Worm (Caenorhabditis elegans) whole organism, L4 larva: Measurements from ENCODE around the gene vamp-8.

ENCODE experiments used
- F10B5.3 ChIP-seq: sonication (generic microtip); optimal IDR thresholded peaks from 2 replicates; lab custom pipeline; 2016; ENCODE audit warnings: mild to moderate bottlenecking, missing genetic modification characterization, missing compliant biosample characterization
- F26F4.8 ChIP-seq: fragments of 200-800 bp; sonication (Bioruptor generic); conservative IDR thresholded peaks from 2 replicates; pipeline ENCODE4 v1.3.6; 2022; ENCODE audit warnings: missing genetic modification characterization, missing compliant biosample characterization
- F44E2.7 ChIP-seq: fragments of 200-800 bp; sonication (Bioruptor generic); IDR thresholded peaks from 2 replicates; pipeline ENCODE4 v2.1.2; 2022; ENCODE audit warnings: missing genetic modification characterization, missing compliant biosample characterization
- T26A8.4 ChIP-seq: fragments of 200-800 bp; sonication (Bioruptor generic); IDR thresholded peaks from 2 replicates; pipeline ENCODE4 v1.3.6; 2022; ENCODE audit warnings: missing genetic modification characterization, missing compliant biosample characterization
- Y105C5A.15 ChIP-seq: fragments of 200-800 bp; sonication (Bioruptor generic); IDR thresholded peaks from 2 replicates; pipeline ENCODE4 v1.3.6; 2022; ENCODE audit warnings: missing genetic modification characterization, missing compliant biosample characterization
- Y48G9A.11 ChIP-seq: fragments of 200-800 bp; sonication (Bioruptor generic); IDR thresholded peaks from 2 replicates; pipeline ENCODE4 v1.3.6; 2022; ENCODE audit warnings: missing genetic modification reagents, missing genetic modification characterization, missing compliant biosample characterization
- ZK337.2 ChIP-seq: fragments of 200-800 bp; sonication (Bioruptor generic); IDR thresholded peaks from 2 replicates; pipeline ENCODE4 v1.3.6; 2022; ENCODE audit warnings: missing genetic modification reagents, missing genetic modification characterization, missing compliant biosample characterization
- ZK546.5 ChIP-seq, 2 experiments: sonication (generic microtip); optimal IDR thresholded peaks; 2 replicates each; lab custom pipeline; 2017; ENCODE audit warnings: missing biosample characterization in 2 of 2, missing genetic modification characterization in 2 of 2
- ceh-62 ChIP-seq: sonication (generic microtip); optimal IDR thresholded peaks from 2 replicates; lab custom pipeline; 2017; ENCODE audit warnings: missing biosample characterization, missing genetic modification characterization
- daf-16 ChIP-seq, 3 experiments: sonication (generic microtip); optimal IDR thresholded peaks; 2 replicates each; lab custom pipeline; 2016 to 2017; ENCODE audit warnings: missing genetic modification characterization in 3 of 3, missing genetic modification reagents in 3 of 3, mild to moderate bottlenecking in 2 of 3, missing compliant biosample characterization in 2 of 3, missing biosample characterization in 1 of 3, moderate library complexity in 1 of 3
- daf-8 ChIP-seq: fragments of 200-800 bp; sonication (Bioruptor generic); IDR thresholded peaks from 2 replicates; pipeline ENCODE4 v1.3.6; 2022; ENCODE audit warnings: missing genetic modification characterization, missing compliant biosample characterization
- dmd-6 ChIP-seq: fragments of 200-800 bp; sonication (Bioruptor generic); IDR thresholded peaks from 2 replicates; pipeline ENCODE4 v1.3.6; 2022; ENCODE audit warnings: missing genetic modification reagents, missing genetic modification characterization, missing compliant biosample characterization
- dmd-8 ChIP-seq: fragments of 200-800 bp; sonication (Bioruptor generic); IDR thresholded peaks from 2 replicates; pipeline ENCODE4 v1.3.6; 2022; ENCODE audit warnings: missing genetic modification characterization, missing compliant biosample characterization
- dpl-1 ChIP-seq: fragments of 150-350 bp; optimal IDR thresholded peaks from 2 replicates; lab custom pipeline; 2014; ENCODE audit warnings: missing biosample characterization, missing genetic modification reagents, missing genetic modification characterization
- dve-1 ChIP-seq: sonication (generic microtip); optimal IDR thresholded peaks from 2 replicates; lab custom pipeline; 2017; ENCODE audit warnings: antibody characterized with exemption, mild to moderate bottlenecking, missing genetic modification characterization, missing compliant biosample characterization; ENCODE audit not compliant: insufficient read depth
- egl-43 ChIP-seq: fragments of 200-800 bp; sonication (Bioruptor generic); IDR thresholded peaks from 2 replicates; pipeline ENCODE4 v1.3.6; 2022; ENCODE audit warnings: missing genetic modification reagents, missing genetic modification characterization, missing compliant biosample characterization
- fkh-10 ChIP-seq: fragments of 150-350 bp; optimal IDR thresholded peaks from 2 replicates; lab custom pipeline; 2014; ENCODE audit warnings: missing biosample characterization, missing genetic modification reagents, missing genetic modification characterization
- fos-1 ChIP-seq: fragments of 150-350 bp; optimal IDR thresholded peaks from 2 replicates; lab custom pipeline; 2014; ENCODE audit warnings: missing biosample characterization, missing genetic modification characterization
- hif-1 ChIP-seq, 2 experiments: sonication (generic microtip); optimal IDR thresholded peaks; 2 replicates each; lab custom pipeline; 2016 to 2017; ENCODE audit warnings: missing compliant biosample characterization in 2 of 2, missing genetic modification characterization in 2 of 2, missing genetic modification reagents in 2 of 2, missing genotype in 2 of 2, mild to moderate bottlenecking in 1 of 2
- hmg-1.1 ChIP-seq: fragments of 200-800 bp; sonication (Bioruptor generic); IDR thresholded peaks from 2 replicates; pipeline ENCODE4 v1.3.6; 2022; ENCODE audit warnings: missing genetic modification reagents, missing genetic modification characterization, missing compliant biosample characterization
- lin-39 ChIP-seq: fragments of 150-350 bp; optimal IDR thresholded peaks from 2 replicates; lab custom pipeline; 2014; ENCODE audit warnings: missing biosample characterization, missing genetic modification reagents, missing genetic modification characterization
- lsy-2 ChIP-seq, 2 experiments: fragments of 150-350 bp in 1 of 2; sonication (generic microtip) in 1 of 2; optimal IDR thresholded peaks; 2 replicates each; lab custom pipeline; 2014 to 2017; ENCODE audit warnings: missing biosample characterization in 2 of 2, missing genetic modification characterization in 2 of 2
- madf-5 ChIP-seq, 2 experiments: fragments of 200-800 bp; sonication (Bioruptor generic); IDR thresholded peaks; 2 replicates each; pipeline ENCODE4 v1.3.6; 2022; ENCODE audit warnings: missing compliant biosample characterization in 2 of 2, missing genetic modification characterization in 2 of 2
- mdl-1 ChIP-seq, 2 experiments: fragments of 150-350 bp in 1 of 2; sonication (generic microtip) in 1 of 2; optimal IDR thresholded peaks; 2 replicates each; lab custom pipeline; 2014 to 2017; ENCODE audit warnings: missing biosample characterization in 2 of 2, missing genetic modification characterization in 2 of 2
- mep-1 ChIP-seq: fragments of 150-350 bp; sonication (generic microtip); optimal IDR thresholded peaks from 3 replicates; lab custom pipeline; 2014; ENCODE audit warnings: missing biosample characterization, missing genetic modification characterization
- nhr-10 ChIP-seq: fragments of 150-350 bp; optimal IDR thresholded peaks from 2 replicates; lab custom pipeline; 2014; ENCODE audit warnings: missing biosample characterization, missing genetic modification characterization
- nhr-111 ChIP-seq: fragments of 200-800 bp; sonication (Bioruptor generic); optimal IDR thresholded peaks from 2 replicates; lab custom pipeline; 2018; ENCODE audit warnings: mild to moderate bottlenecking, missing genetic modification characterization, missing compliant biosample characterization
- nhr-237 ChIP-seq: sonication (generic microtip); optimal IDR thresholded peaks from 2 replicates; lab custom pipeline; 2017; ENCODE audit warnings: missing biosample characterization, missing genetic modification characterization
- nhr-25 ChIP-seq: sonication (generic microtip); optimal IDR thresholded peaks from 2 replicates; lab custom pipeline; 2017; ENCODE audit warnings: missing genetic modification characterization, mild to moderate bottlenecking, missing compliant biosample characterization, antibody characterized with exemption, moderate library complexity, borderline replicate concordance; ENCODE audit not compliant: insufficient read depth
- nhr-28 ChIP-seq: fragments of 150-350 bp; optimal IDR thresholded peaks from 2 replicates; lab custom pipeline; 2014; ENCODE audit warnings: missing biosample characterization, missing genetic modification characterization
- nhr-6 ChIP-seq: fragments of 150-350 bp; optimal IDR thresholded peaks from 2 replicates; lab custom pipeline; 2014; ENCODE audit warnings: missing biosample characterization, missing genetic modification characterization
- nhr-77 ChIP-seq: fragments of 150-350 bp; optimal IDR thresholded peaks from 2 replicates; lab custom pipeline; 2014; ENCODE audit warnings: missing biosample characterization, missing genetic modification characterization
- pha-4 ChIP-seq, 2 experiments: fragments of 150-350 bp in 1 of 2; fragments of 200-800 bp in 1 of 2; sonication (Bioruptor generic) in 1 of 2; IDR thresholded peaks in 1 of 2; optimal IDR thresholded peaks in 1 of 2; 2 replicates each; pipeline versions ENCODE4 v1.3.6 to Lab custom; 2014 to 2022; ENCODE audit warnings: missing genetic modification characterization in 2 of 2, missing genetic modification reagents in 2 of 2, missing biosample characterization in 1 of 2, missing compliant biosample characterization in 1 of 2
- rbr-2 ChIP-seq: sonication (generic microtip); optimal IDR thresholded peaks from 2 replicates; lab custom pipeline; 2016; ENCODE audit warnings: missing genotype, missing genetic modification characterization, missing compliant biosample characterization
- sdz-12 ChIP-seq: fragments of 200-800 bp; sonication (Bioruptor generic); optimal IDR thresholded peaks from 2 replicates; lab custom pipeline; 2018; ENCODE audit warnings: mild to moderate bottlenecking, missing genetic modification characterization, missing compliant biosample characterization
- set-16 ChIP-seq: fragments of 200-800 bp; sonication (Bioruptor generic); IDR thresholded peaks from 2 replicates; pipeline ENCODE4 v1.3.6; 2022; ENCODE audit warnings: missing genetic modification reagents, missing genetic modification characterization, missing compliant biosample characterization
- snpc-1.2 ChIP-seq: fragments of 200-800 bp; sonication (Bioruptor generic); IDR thresholded peaks from 2 replicates; pipeline ENCODE4 v1.3.6; 2022; ENCODE audit warnings: missing genetic modification reagents, missing genetic modification characterization, missing compliant biosample characterization
- tra-1 ChIP-seq: fragments of 200-800 bp; sonication (Bioruptor generic); IDR thresholded peaks from 2 replicates; pipeline ENCODE4 v1.3.6; 2022; ENCODE audit warnings: missing genetic modification reagents, missing genetic modification characterization, missing compliant biosample characterization
- unc-62 ChIP-seq, 3 experiments: fragments of 150-350 bp in 1 of 3; sonication (generic microtip); optimal IDR thresholded peaks in 2 of 3; peaks in 1 of 3; 1 replicate in 1 of 3; 2 replicates in 2 of 3; lab custom pipeline; 2014 to 2017; ENCODE audit warnings: missing biosample characterization in 3 of 3, missing genetic modification characterization in 3 of 3, missing genetic modification reagents in 3 of 3, missing genotype in 1 of 3
- vab-7 ChIP-seq: fragments of 200-800 bp; sonication (Bioruptor generic); IDR thresholded peaks from 2 replicates; pipeline ENCODE4 v1.3.6; 2022; ENCODE audit warnings: missing genetic modification reagents, missing genetic modification characterization, missing compliant biosample characterization
- zfp-2 ChIP-seq: sonication (generic microtip); optimal IDR thresholded peaks from 2 replicates; lab custom pipeline; 2016; ENCODE audit warnings: mild to moderate bottlenecking, missing genetic modification characterization, missing compliant biosample characterization
- zfp-3 ChIP-seq: fragments of 200-800 bp; sonication (Bioruptor generic); conservative IDR thresholded peaks from 2 replicates; pipeline ENCODE4 v1.3.6; 2022; ENCODE audit warnings: missing genetic modification reagents, missing genetic modification characterization, missing compliant biosample characterization
- zip-11 ChIP-seq: fragments of 200-800 bp; sonication (Bioruptor generic); IDR thresholded peaks from 2 replicates; pipeline ENCODE4 v1.3.6; 2022; ENCODE audit warnings: missing genetic modification characterization, missing compliant biosample characterization
- ztf-11 ChIP-seq: fragments of 150-350 bp; optimal IDR thresholded peaks from 2 replicates; lab custom pipeline; 2014; ENCODE audit warnings: missing biosample characterization, missing genetic modification characterization

vamp-8 gene

ce11 chrIV:13879851-13880250 is 14.9 kb upstream of the vamp-8 start, which contains the start of gene B0513.4:
Gene B0513.4, plus strand, starts transcription at chrIV:13880151.
- TF ChIP-seq ztf-11 (tag; lab: Kevin White, UChicago): no peak
- no peak for TF ChIP-seq T26A8.4 (GFP tag; lab: Robert Waterston, UW)
- no peak for TF ChIP-seq F10B5.3
- no peak for TF ChIP-seq tra-1 (GFP tag; lab: Robert Waterston, UW)
- TF ChIP-seq Y105C5A.15: no peak
- peak; percentile 41; the same call in 1 of the 2 replicates for TF ChIP-seq set-16 (GFP tag; lab: Robert Waterston, UW)
- TF ChIP-seq F26F4.8 (GFP tag; lab: Robert Waterston, UW): no peak

- no peak for TF ChIP-seq lsy-2 (tag; optimal IDR thresholded peaks at IDR 0.05; lab: Kevin White, UChicago)
- TF ChIP-seq fkh-10 (GFP tag; lab: Kevin White, UChicago): no peak
- TF ChIP-seq rbr-2 (tag; lab: Kevin White, UChicago): no peak
- TF ChIP-seq nhr-25 (tag; lab: Kevin White, UChicago): no peak
- no peak for TF ChIP-seq unc-62 (GFP tag; optimal IDR thresholded peaks at IDR 0.05 in 1 of 2; lab: Kevin White, UChicago)
- no peak for TF ChIP-seq unc-62 (tag; optimal IDR thresholded peaks at IDR 0.05; lab: Kevin White, UChicago)
- no peak for TF ChIP-seq nhr-237 (tag; lab: Kevin White, UChicago)
- no peak for TF ChIP-seq madf-5 (GFP tag; IDR thresholded peaks at IDR 0.05; lab: Robert Waterston, UW)
- no peak for TF ChIP-seq pha-4 (GFP tag; IDR thresholded peaks at IDR 0.05; lab: Robert Waterston, UW)
- TF ChIP-seq pha-4 (tag; optimal IDR thresholded peaks at IDR 0.05; lab: Kevin White, UChicago): no peak
These were observed 13.7 kb upstream of the vamp-8 start for ce11 chrIV:13878738-13879137.

DNA sequence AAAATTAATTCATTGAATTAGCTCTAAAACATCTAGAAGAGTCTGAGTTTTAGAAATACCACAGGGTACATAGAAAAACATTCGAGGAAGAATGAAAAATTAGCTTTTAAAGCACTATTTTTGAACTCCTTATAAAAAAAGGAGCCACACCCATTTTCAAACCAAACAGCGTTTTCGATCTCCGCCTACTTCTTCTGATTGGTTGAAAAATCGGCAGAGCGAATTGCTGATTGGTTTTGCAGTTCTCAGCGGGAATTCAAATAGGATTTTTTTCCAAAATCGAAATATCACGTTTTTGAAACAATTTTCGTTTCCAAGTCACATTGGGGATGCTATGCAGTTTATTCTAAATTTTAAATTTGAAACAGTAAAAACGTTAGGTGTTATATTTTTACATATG is 13.1 kb upstream of the vamp-8 start:
- TF ChIP-seq zfp-3 (no peak), daf-16 (GFP tag; optimal IDR thresholded peaks at IDR 0.05; lab: Kevin White, UChicago) (no peak), daf-16 (tag; optimal IDR thresholded peaks at IDR 0.05; lab: Kevin White, UChicago) (no peak), nhr-6 (tag; lab: Kevin White, UChicago) (no peak), T26A8.4 (GFP tag; lab: Robert Waterston, UW) (no peak), nhr-10 (tag; lab: Kevin White, UChicago) (no peak), ZK337.2 (GFP tag; lab: Robert Waterston, UW) (no peak), rbr-2 (tag; lab: Kevin White, UChicago) (no peak), set-16 (GFP tag; lab: Robert Waterston, UW) (no peak), nhr-111 (GFP tag; lab: Kevin White, UChicago) (no peak), lin-39 (no peak), F44E2.7 (GFP tag; lab: Robert Waterston, UW) (no peak), mep-1 (tag; lab: Kevin White, UChicago) (no peak), dmd-8 (no peak), snpc-1.2 (GFP tag; lab: Robert Waterston, UW) (no peak), nhr-28 (tag; lab: Kevin White, UChicago) (no peak), vab-7 (GFP tag; lab: Robert Waterston, UW) (no peak)

DNA sequence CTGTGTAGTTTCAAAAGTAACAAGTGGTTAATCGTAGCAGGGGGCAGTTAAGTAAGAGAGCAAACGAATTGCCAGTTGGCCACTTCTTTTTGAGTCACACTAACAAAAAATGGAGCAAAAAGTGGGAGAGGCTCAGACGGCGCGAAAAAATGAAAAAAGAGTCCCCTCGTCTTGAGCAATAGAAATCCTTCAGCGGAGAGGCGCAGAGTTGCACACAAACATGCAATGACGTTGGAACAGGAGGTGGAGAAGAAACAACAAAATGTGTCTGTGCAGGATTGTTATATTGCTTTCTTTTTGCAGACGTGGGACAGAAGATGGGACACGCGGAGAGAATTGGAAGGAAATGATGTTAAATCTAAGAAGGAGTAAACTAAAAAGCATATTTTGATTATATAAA is 12.7 kb upstream of the vamp-8 start:
- TF ChIP-seq dve-1 (tag; lab: Kevin White, UChicago) (no peak), ztf-11 (tag; lab: Kevin White, UChicago) (no peak), daf-8 (GFP tag; lab: Robert Waterston, UW) (no peak), zip-11 (no peak), Y48G9A.11 (no peak), set-16 (GFP tag; lab: Robert Waterston, UW) (no peak), hmg-1.1 (peak; percentile 63; the same call in 1 of the 2 replicates), egl-43 (no peak), ceh-62 (tag; lab: Kevin White, UChicago) (no peak), zfp-2 (tag; lab: Kevin White, UChicago) (no peak), nhr-25 (tag; lab: Kevin White, UChicago) (no peak), dpl-1 (GFP tag; lab: Kevin White, UChicago) (no peak), dmd-6 (GFP tag; lab: Robert Waterston, UW) (no peak), nhr-77 (tag; lab: Kevin White, UChicago) (no peak), fos-1 (tag; lab: Kevin White, UChicago) (no peak), mdl-1 (tag; optimal IDR thresholded peaks at IDR 0.05; lab: Kevin White, UChicago) (peak in 1 of 2 experiments; percentile 72), ZK546.5 (tag; optimal IDR thresholded peaks at IDR 0.05; lab: Kevin White, UChicago) (no peak), fkh-10 (GFP tag; lab: Kevin White, UChicago) (peak; percentile 8), nhr-237 (tag; lab: Kevin White, UChicago) (no peak), hif-1 (tag; optimal IDR thresholded peaks at IDR 0.05; lab: Kevin White, UChicago) (no peak), zfp-3 (no peak), sdz-12 (no peak)
